Fruit fly (Drosophila melanogaster): ENCODE measurements around the gene CG45603.

Gene CG45603

dm6 chrX:12258928-12259327 lies 15.5 kb upstream of the CG45603 start (continued):
- TF ChIP-seq CG12391 (tag; optimal IDR thresholded peaks at IDR 0.05) (peak; percentile 11), CG2889 (GFP tag; IDR thresholded peaks at IDR 0.05) (no peak), Spps (tag; optimal IDR thresholded peaks at IDR 0.05) (no peak), CG7839 (tag; optimal IDR thresholded peaks at IDR 0.05) (peak; percentile 17), trem (tag; optimal IDR thresholded peaks at IDR 0.05) (no peak), dmrt11E (tag; optimal IDR thresholded peaks at IDR 0.05) (peak; percentile 9), CG9437 (GFP tag; optimal IDR thresholded peaks at IDR 0.05) (no peak), Hr39 (optimal IDR thresholded peaks at IDR 0.05) (no peak), sens (GFP tag) (peak; percentile 71), CG12071 (GFP tag; optimal IDR thresholded peaks at IDR 0.05) (no peak), CG18262 (tag; optimal IDR thresholded peaks at IDR 0.05) (peak; percentile 21), Med (GFP tag) (peak; percentile 65), CG30403 (GFP tag; optimal IDR thresholded peaks at IDR 0.05) (peak; percentile 20), CG15479 (GFP tag; optimal IDR thresholded peaks at IDR 0.05) (no peak), lbe (GFP tag; optimal IDR thresholded peaks at IDR 0.05) (no peak), row (GFP tag; IDR thresholded peaks at IDR 0.05) (peak; percentile 43; the same call in 2 of the 3 replicates), Ssrp (tag; optimal IDR thresholded peaks at IDR 0.05) (peak; percentile 20), croc (GFP tag; conservative IDR thresholded peaks at IDR 0.05) (no peak), NC2α (GFP tag; optimal IDR thresholded peaks at IDR 0.05) (no peak), tio (GFP tag; optimal IDR thresholded peaks at IDR 0.05) (peak; percentile 6), Hr51 (GFP tag; optimal IDR thresholded peaks at IDR 0.05) (peak in 1 of 2 experiments; percentile 21), run (tag; optimal IDR thresholded peaks at IDR 0.05) (no peak), CG13424 (tag; optimal IDR thresholded peaks at IDR 0.05) (peak; percentile 8), Meics (GFP tag; optimal IDR thresholded peaks at IDR 0.05) (peak; percentile 2), CG10979 (tag; optimal IDR thresholded peaks at IDR 0.05) (peak; percentile 21), CG2712 (tag; optimal IDR thresholded peaks at IDR 0.05) (peak; percentile 14), Dip2 (GFP tag; IDR thresholded peaks at IDR 0.05) (no peak), Hsf (GFP tag; optimal IDR thresholded peaks at IDR 0.05) (peak; percentile 20), dmrt99B (tag; optimal IDR thresholded peaks at IDR 0.05) (peak; percentile 29), eve (GFP tag; optimal IDR thresholded peaks at IDR 0.05) (peak in 1 of 2 experiments; percentile 43), prd (optimal IDR thresholded peaks at IDR 0.05) (no peak), prd (GFP tag; IDR thresholded peaks at IDR 0.05) (peak; percentile 36; the same call in 1 of the 3 replicates), BtbVII (GFP tag; optimal IDR thresholded peaks at IDR 0.05) (no peak), grau (tag; optimal IDR thresholded peaks at IDR 0.05) (peak; percentile 26), gem (tag; optimal IDR thresholded peaks at IDR 0.05) (peak; percentile 50), CG11695 (GFP tag; IDR thresholded peaks at IDR 0.05) (no peak), Jarid2 (GFP tag; optimal IDR thresholded peaks at IDR 0.05) (no peak), az2 (GFP tag; optimal IDR thresholded peaks at IDR 0.05) (peak; percentile 3), CG2678 (tag; optimal IDR thresholded peaks at IDR 0.05) (peak; percentile 8)

dm6 chrX:12259436-12259835 lies 15.0 kb upstream of the CG45603 start:
- TF ChIP-seq Ets65A (GFP tag) (peak; percentile 68), Taf1 (GFP tag; IDR thresholded peaks at IDR 0.05) (no peak), zen (tag; optimal IDR thresholded peaks at IDR 0.05) (peak; percentile 54), pros (GFP tag; optimal IDR thresholded peaks at IDR 0.05) (peak; percentile 62)
